Fruit fly (Drosophila melanogaster) whole organism, wandering third instar larva: ENCODE measurements around the gene CG33664.
"Not testable (repeated sequence)": the region's sequence is repeated elsewhere in the genome, so short reads cannot be mapped to it uniquely, and the experiment has no call there.

ENCODE experiments used
- Abd-B ChIP-seq: fragments of >200 bp; optimal IDR thresholded peaks from 2 replicates; lab custom pipeline; 2017; ENCODE audit warnings: missing biosample characterization, missing genetic modification characterization
- GATAd ChIP-seq: sonication (Bioruptor generic); optimal IDR thresholded peaks from 2 replicates; lab custom pipeline; 2016; ENCODE audit warnings: missing biosample characterization, missing genetic modification characterization
- HLH106 ChIP-seq: fragments of 200-800 bp; optimal IDR thresholded peaks from 3 replicates; lab custom pipeline; 2019; ENCODE audit warnings: missing biosample characterization, mild to moderate bottlenecking, missing genetic modification characterization, moderate library complexity
- Hr83 ChIP-seq: fragments of 200-300 bp; sonication (Bioruptor generic); optimal IDR thresholded peaks from 2 replicates; lab custom pipeline; 2016; ENCODE audit warnings: missing biosample characterization, mild to moderate bottlenecking, missing genetic modification characterization, moderate library complexity; ENCODE audit not compliant: poor library complexity, severe bottlenecking
- N ChIP-seq: fragments of >200 bp; optimal IDR thresholded peaks from 2 replicates; lab custom pipeline; 2018; ENCODE audit warnings: missing biosample characterization, missing external identifiers, missing genetic modification characterization
- Rel ChIP-seq, 2 experiments: fragments of 200-800 bp; sonication (Bioruptor generic) in 1 of 2; optimal IDR thresholded peaks; 2 replicates in 1 of 2; 3 replicates in 1 of 2; lab custom pipeline; 2016 to 2019; ENCODE audit warnings: mild to moderate bottlenecking in 2 of 2, missing biosample characterization in 2 of 2, missing genetic modification characterization in 2 of 2, moderate library complexity in 1 of 2
- Sp1 ChIP-seq: fragments of 200-800 bp; sonication (Bioruptor generic); optimal IDR thresholded peaks from 3 replicates; lab custom pipeline; 2019; ENCODE audit warnings: missing biosample characterization, mild to moderate bottlenecking, missing genetic modification characterization, moderate library complexity
- ey ChIP-seq: fragments of 200-800 bp; sonication (Bioruptor generic); optimal IDR thresholded peaks from 2 replicates; lab custom pipeline; 2016; ENCODE audit warnings: missing biosample characterization, missing genetic modification characterization
- foxo ChIP-seq, 2 experiments: fragments of 200-800 bp; sonication (Bioruptor generic); optimal IDR thresholded peaks; 2 replicates in 1 of 2; 3 replicates in 1 of 2; lab custom pipeline; 2016 to 2017; ENCODE audit warnings: missing biosample characterization in 2 of 2, missing genetic modification characterization in 2 of 2
- fru ChIP-seq: fragments of 200-800 bp; sonication (Bioruptor generic); optimal IDR thresholded peaks from 3 replicates; lab custom pipeline; 2016; ENCODE audit warnings: missing biosample characterization, mild to moderate bottlenecking, missing genetic modification characterization
- h ChIP-seq: fragments of 200-800 bp; sonication (Bioruptor generic); optimal IDR thresholded peaks from 3 replicates; lab custom pipeline; 2016; ENCODE audit warnings: missing biosample characterization, mild to moderate bottlenecking, missing genetic modification characterization
- pan ChIP-seq: fragments of >200 bp; optimal IDR thresholded peaks from 2 replicates; lab custom pipeline; 2017
- psq ChIP-seq: fragments of 200-800 bp; sonication (Bioruptor generic); optimal IDR thresholded peaks from 3 replicates; lab custom pipeline; 2017; ENCODE audit warnings: missing biosample characterization, mild to moderate bottlenecking, missing genetic modification characterization, moderate library complexity
- rgr ChIP-seq: fragments of 200-800 bp; sonication (Bioruptor generic); optimal IDR thresholded peaks from 3 replicates; lab custom pipeline; 2016; ENCODE audit warnings: missing biosample characterization, mild to moderate bottlenecking, missing genetic modification characterization
- sv ChIP-seq: fragments of 200-800 bp; sonication (Bioruptor generic); optimal IDR thresholded peaks from 3 replicates; lab custom pipeline; 2016; ENCODE audit warnings: missing biosample characterization, missing genetic modification characterization
- woc ChIP-seq: sonication (Bioruptor generic); optimal IDR thresholded peaks from 2 replicates; lab custom pipeline; 2016; ENCODE audit warnings: missing biosample characterization, mild to moderate bottlenecking, missing genetic modification characterization

Gene CG33664

dm6 chrX:6366357-6366691 lies 17.7 kb upstream of the CG33664 start (continued):
- peak; percentile 94 for TF ChIP-seq Hr83 (GFP tag; lab: Kevin White, UChicago)

- no peak for TF ChIP-seq Rel (GFP tag; optimal IDR thresholded peaks at IDR 0.05; lab: Kevin White, UChicago)
- TF ChIP-seq Rel (tag; optimal IDR thresholded peaks at IDR 0.05; lab: Kevin White, UChicago) = peak; percentile 6
- peak; percentile 7 for TF ChIP-seq Sp1 (GFP tag; lab: Kevin White, UChicago)
- TF ChIP-seq h (GFP tag; lab: Kevin White, UChicago) = peak; percentile 13
- TF ChIP-seq ey = no peak
- TF ChIP-seq Abd-B = no peak
- peak; percentile 4 for TF ChIP-seq HLH106 (tag; lab: Kevin White, UChicago)
These were observed 11.2 kb upstream of the CG33664 start, which contains the start of gene PpV for dm6 chrX:6372769-6373197. Gene PpV (minus strand): TSS chrX:6372915.

dm6 chrX:6375636-6376035 lies 8.4 kb upstream of the CG33664 start:
- TF ChIP-seq woc (GFP tag; lab: Kevin White, UChicago) (no peak), foxo (GFP tag; optimal IDR thresholded peaks at IDR 0.05; lab: Kevin White, UChicago) (peak in 1 of 2 experiments; percentile 27), fru (peak; percentile 23), HLH106 (tag; lab: Kevin White, UChicago) (peak; percentile 13), h (GFP tag; lab: Kevin White, UChicago) (peak; percentile 7), rgr (GFP tag; lab: Kevin White, UChicago) (no peak)
- TF ChIP-seq, all 38 proteins: peak for 4

- no peak for TF ChIP-seq sv (GFP tag; lab: Kevin White, UChicago)
- no peak for TF ChIP-seq woc (GFP tag; lab: Kevin White, UChicago)
- TF ChIP-seq Hr83 (GFP tag; lab: Kevin White, UChicago) = no peak
- no peak for TF ChIP-seq N
- no peak for TF ChIP-seq psq (GFP tag; lab: Kevin White, UChicago)
- TF ChIP-seq pan (lab: Kevin White, UChicago) = no peak
These were observed 7.3 kb upstream of the CG33664 start for dm6 chrX:6376748-6377147.

- not testable (repeated sequence) for TF ChIP-seq GATAd (GFP tag; lab: Kevin White, UChicago); Abd-B; fru
- TF ChIP-seq, all 38 proteins: peak for 0; not testable (repeated sequence) for 38
These were observed 16.0 kb downstream of the CG33664 start, which contains the start of gene CG33669 for dm6 chrX:6400000-6400399. Gene CG33669 (minus strand): TSS chrX:6400100.

dm6 chrX:6419334-6419733 lies 35.3 kb downstream of the CG33664 start, which contains the start of gene CG33668:
Gene CG33668 (minus strand): TSS chrX:6419434.
- not testable (repeated sequence) for TF ChIP-seq ey; Rel (GFP tag; optimal IDR thresholded peaks at IDR 0.05; lab: Kevin White, UChicago); Rel (tag; optimal IDR thresholded peaks at IDR 0.05; lab: Kevin White, UChicago); psq (GFP tag; lab: Kevin White, UChicago)
